Fruit fly (Drosophila melanogaster) whole organism, embryonic: Measurements from ENCODE around the gene Hat1.

ENCODE experiments used
- Aef1 ChIP-seq: fragments of 200-800 bp; sonication (Bioruptor generic); IDR thresholded peaks from 3 replicates; pipeline ENCODE4 v1.3.6; 2022; ENCODE audit warnings: missing biosample characterization, missing genetic modification characterization
- Atf6 ChIP-seq: fragments of 200-800 bp; sonication (Bioruptor generic); IDR thresholded peaks from 2 replicates; pipeline ENCODE4 v1.3.6; 2022; ENCODE audit warnings: missing biosample characterization, missing genetic modification characterization
- Bgb ChIP-seq: fragments of 200-800 bp; sonication (Bioruptor generic); IDR thresholded peaks from 2 replicates; pipeline ENCODE4 v1.3.6; 2022; ENCODE audit warnings: missing biosample characterization, missing genetic modification characterization; ENCODE audit not compliant: partially characterized antibody
- CG15696 ChIP-seq: fragments of 200-800 bp; sonication (Bioruptor generic); optimal IDR thresholded peaks from 2 replicates; lab custom pipeline; 2019; ENCODE audit warnings: missing biosample characterization, mild to moderate bottlenecking, missing genetic modification characterization, moderate library complexity
- CG16813 ChIP-seq: fragments of 200-800 bp; sonication (Bioruptor generic); IDR thresholded peaks from 3 replicates; pipeline ENCODE4 v1.3.6; 2022; ENCODE audit warnings: missing biosample characterization, missing genetic modification characterization; ENCODE audit not compliant: partially characterized antibody
- CG18599 ChIP-seq: fragments of 200-800 bp; sonication (Bioruptor generic); optimal IDR thresholded peaks from 3 replicates; lab custom pipeline; 2017; ENCODE audit warnings: missing biosample characterization, missing genetic modification characterization, mild to moderate bottlenecking, moderate library complexity, missing genetic modification reagents
- CG6765 ChIP-seq: fragments of 200-800 bp; sonication (Bioruptor generic); optimal IDR thresholded peaks from 3 replicates; lab custom pipeline; 2017; ENCODE audit warnings: missing biosample characterization, mild to moderate bottlenecking, missing genetic modification characterization
- CG8290 ChIP-seq, 3 experiments: fragments of 200-800 bp; sonication (Bioruptor generic); optimal IDR thresholded peaks; 2 replicates each; lab custom pipeline; 2016 to 2019; ENCODE audit warnings: missing biosample characterization in 3 of 3, missing genetic modification characterization in 3 of 3, mild to moderate bottlenecking in 2 of 3, moderate library complexity in 1 of 3
- CG8359 ChIP-seq: fragments of 200-800 bp; sonication (Bioruptor generic); optimal IDR thresholded peaks from 2 replicates; lab custom pipeline; 2017; ENCODE audit warnings: missing biosample characterization, mild to moderate bottlenecking, missing genetic modification characterization, borderline replicate concordance
- CG9215 ChIP-seq: fragments of 200-800 bp; sonication (Bioruptor generic); IDR thresholded peaks from 2 replicates; pipeline ENCODE4 v1.3.6; 2022; ENCODE audit warnings: missing biosample characterization, missing genetic modification characterization
- CG9727 ChIP-seq: fragments of 200-800 bp; sonication (Bioruptor generic); optimal IDR thresholded peaks from 3 replicates; lab custom pipeline; 2017; ENCODE audit warnings: missing biosample characterization, mild to moderate bottlenecking, missing genetic modification characterization
- CoRest ChIP-seq: fragments of 200-800 bp; sonication (Bioruptor generic); optimal IDR thresholded peaks from 3 replicates; lab custom pipeline; 2018; ENCODE audit warnings: missing biosample characterization, mild to moderate bottlenecking, missing genetic modification characterization, moderate library complexity
- Doc2 ChIP-seq: fragments of 200-800 bp; sonication (Bioruptor generic); IDR thresholded peaks from 2 replicates; pipeline ENCODE4 v1.3.6; 2022; ENCODE audit warnings: missing biosample characterization, missing genetic modification characterization
- E2f2 ChIP-seq: fragments of 200-800 bp; sonication (Bioruptor generic); IDR thresholded peaks from 2 replicates; pipeline ENCODE4 v1.3.6; 2022; ENCODE audit warnings: missing biosample characterization, missing genetic modification characterization
- Ets65A ChIP-seq: fragments of 200-800 bp; sonication (Bioruptor generic); peaks from one replicate; lab custom pipeline; 2016; ENCODE audit warnings: missing biosample characterization, missing genetic modification characterization
- HLH4C ChIP-seq: fragments of 200-800 bp; sonication (Bioruptor generic); IDR thresholded peaks from 3 replicates; pipeline ENCODE4 v1.3.6; 2022; ENCODE audit warnings: missing biosample characterization, missing genetic modification characterization; ENCODE audit not compliant: partially characterized antibody
- Hr51 ChIP-seq, 2 experiments: fragments of 200-800 bp; sonication (Bioruptor generic); optimal IDR thresholded peaks; 2 replicates in 1 of 2; 3 replicates in 1 of 2; lab custom pipeline; 2016 to 2018; ENCODE audit warnings: missing biosample characterization in 2 of 2, missing genetic modification characterization in 2 of 2, mild to moderate bottlenecking in 1 of 2, moderate library complexity in 1 of 2
- Mad ChIP-seq: fragments of 200-800 bp; sonication (Bioruptor generic); optimal IDR thresholded peaks from 2 replicates; lab custom pipeline; 2016; ENCODE audit warnings: missing biosample characterization, missing genetic modification characterization
- Med ChIP-seq: fragments of 200-800 bp; sonication (Bioruptor generic); peaks from one replicate; lab custom pipeline; 2016; ENCODE audit warnings: missing biosample characterization, missing genetic modification characterization, mild to moderate bottlenecking, inconsistent platforms, moderate library complexity
- Mrtf ChIP-seq: fragments of 200-800 bp; sonication (Bioruptor generic); IDR thresholded peaks from 3 replicates; pipeline ENCODE4 v1.3.6; 2022; ENCODE audit warnings: missing biosample characterization, missing genetic modification characterization
- Nf-YB ChIP-seq: fragments of 200-800 bp; sonication (Bioruptor generic); optimal IDR thresholded peaks from 3 replicates; lab custom pipeline; 2019; ENCODE audit warnings: missing biosample characterization, mild to moderate bottlenecking, missing genetic modification characterization, moderate library complexity
- NfI ChIP-seq: fragments of 200-800 bp; sonication (Bioruptor generic); optimal IDR thresholded peaks from 3 replicates; lab custom pipeline; 2018; ENCODE audit warnings: missing biosample characterization, mild to moderate bottlenecking, missing genetic modification characterization, moderate library complexity
- bab2 ChIP-seq: fragments of 200-800 bp; sonication (Bioruptor generic); optimal IDR thresholded peaks from 2 replicates; lab custom pipeline; 2016; ENCODE audit warnings: missing biosample characterization, missing genetic modification characterization
- bbx ChIP-seq: fragments of 200-800 bp; sonication (Bioruptor generic); IDR thresholded peaks from 2 replicates; pipeline ENCODE4 v1.3.6; 2022; ENCODE audit warnings: missing biosample characterization, missing genetic modification characterization; ENCODE audit not compliant: partially characterized antibody
- exex ChIP-seq: fragments of 200-800 bp; sonication (Bioruptor generic); optimal IDR thresholded peaks from 4 replicates; lab custom pipeline; 2018; ENCODE audit warnings: missing biosample characterization, mild to moderate bottlenecking, missing genetic modification characterization, moderate library complexity
- grn ChIP-seq: fragments of 200-800 bp; sonication (Bioruptor generic); optimal IDR thresholded peaks from 3 replicates; lab custom pipeline; 2017; ENCODE audit warnings: missing biosample characterization, missing genetic modification characterization
- inv ChIP-seq: fragments of 200-800 bp; sonication (Bioruptor generic); IDR thresholded peaks from 2 replicates; pipeline ENCODE4 v1.3.6; 2022; ENCODE audit warnings: missing biosample characterization, missing genetic modification characterization; ENCODE audit not compliant: partially characterized antibody
- lab ChIP-seq: fragments of 200-800 bp; sonication (Bioruptor generic); optimal IDR thresholded peaks from 3 replicates; lab custom pipeline; 2017; ENCODE audit warnings: missing biosample characterization, missing genetic modification characterization, mild to moderate bottlenecking, moderate library complexity, missing genetic modification reagents
- mirr ChIP-seq: fragments of 200-800 bp; sonication (Bioruptor generic); optimal IDR thresholded peaks from 3 replicates; lab custom pipeline; 2018; ENCODE audit warnings: missing biosample characterization, mild to moderate bottlenecking, missing genetic modification characterization
- pita ChIP-seq: fragments of 200-800 bp; sonication (Bioruptor generic); optimal IDR thresholded peaks from 2 replicates; lab custom pipeline; 2017; ENCODE audit warnings: missing biosample characterization, mild to moderate bottlenecking, missing genetic modification characterization
- sens ChIP-seq: fragments of 200-800 bp; sonication (Bioruptor generic); peaks from one replicate; lab custom pipeline; 2016; ENCODE audit warnings: missing biosample characterization, missing genetic modification characterization
- sob ChIP-seq: fragments of 200-800 bp; sonication (Bioruptor generic); IDR thresholded peaks from 2 replicates; pipeline ENCODE4 v1.3.6; 2022; ENCODE audit warnings: missing biosample characterization, missing genetic modification characterization
- sug ChIP-seq: fragments of 200-800 bp; optimal IDR thresholded peaks from 2 replicates; lab custom pipeline; 2019; ENCODE audit warnings: missing biosample characterization, mild to moderate bottlenecking, missing genetic modification characterization, moderate library complexity
- tll ChIP-seq, 2 experiments: fragments of 200-800 bp in 1 of 2; fragments of >200 bp in 1 of 2; sonication (Bioruptor generic) in 1 of 2; optimal IDR thresholded peaks; 2 replicates each; lab custom pipeline; 2017 to 2019; ENCODE audit warnings: missing biosample characterization in 2 of 2, missing genetic modification characterization in 2 of 2, mild to moderate bottlenecking in 1 of 2, moderate library complexity in 1 of 2
- ttk ChIP-seq: fragments of 200-800 bp; sonication (Bioruptor generic); IDR thresholded peaks from 2 replicates; pipeline ENCODE4 v2.1.2; 2022; ENCODE audit warnings: missing biosample characterization, missing genetic modification characterization

Gene Hat1

DNA sequence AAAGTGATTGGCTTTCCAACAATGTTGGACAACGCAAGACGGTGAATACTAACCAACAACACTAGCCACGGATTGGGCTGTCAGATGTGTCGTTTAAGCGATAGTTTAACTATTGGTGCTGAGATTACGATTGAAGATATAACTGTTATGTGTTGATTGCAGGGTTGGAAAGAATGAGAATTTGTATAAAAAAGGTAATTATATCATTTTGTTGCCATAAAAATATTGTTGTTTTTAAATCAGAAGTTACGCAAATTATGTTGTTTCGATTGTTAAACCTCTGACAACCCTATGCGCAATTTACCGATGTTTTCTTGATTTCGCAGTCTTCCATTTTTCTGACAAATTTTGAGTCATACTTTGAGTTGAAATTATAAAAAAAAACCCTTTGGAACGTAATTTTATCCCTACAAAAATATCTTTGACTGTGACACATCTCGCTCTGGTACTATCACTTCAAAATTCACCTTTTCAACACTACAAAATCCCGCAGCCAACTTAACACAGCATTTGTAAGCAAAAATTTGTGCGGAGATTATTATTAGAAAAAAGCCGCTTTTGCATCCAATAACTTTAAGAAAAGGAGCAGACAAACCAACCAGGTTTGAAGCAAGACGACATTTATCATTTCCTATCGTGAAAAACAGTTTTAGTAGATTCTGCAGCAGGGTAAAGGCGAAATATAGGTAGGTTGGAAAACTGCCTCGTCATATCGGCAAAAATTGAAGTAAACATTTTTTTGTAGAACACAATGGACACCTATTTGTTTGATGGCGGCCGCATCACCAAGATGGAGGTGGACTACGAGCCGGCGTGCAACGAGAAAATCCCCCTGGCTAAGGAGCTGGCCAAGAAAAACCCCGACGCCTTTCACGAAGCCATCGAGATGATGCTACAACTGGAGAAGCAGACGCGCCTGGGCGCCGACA is at the start of gene Hat1, which contains the start of gene Rpn5 (continued):
- peak; percentile 65 for TF ChIP-seq bbx (GFP tag; lab: Robert Waterston, UW)
- TF ChIP-seq tll (GFP tag; optimal IDR thresholded peaks at IDR 0.05; lab: Kevin White, UChicago) = peak; percentile 59 to 78
- peak; percentile 78 for TF ChIP-seq CG16813 (GFP tag; lab: Robert Waterston, UW)
- TF ChIP-seq CG9215 (GFP tag; lab: Robert Waterston, UW) = peak; percentile 79
- peak; percentile 86 for TF ChIP-seq CoRest (tag; lab: Kevin White, UChicago)
- TF ChIP-seq Doc2 = no peak

DNA sequence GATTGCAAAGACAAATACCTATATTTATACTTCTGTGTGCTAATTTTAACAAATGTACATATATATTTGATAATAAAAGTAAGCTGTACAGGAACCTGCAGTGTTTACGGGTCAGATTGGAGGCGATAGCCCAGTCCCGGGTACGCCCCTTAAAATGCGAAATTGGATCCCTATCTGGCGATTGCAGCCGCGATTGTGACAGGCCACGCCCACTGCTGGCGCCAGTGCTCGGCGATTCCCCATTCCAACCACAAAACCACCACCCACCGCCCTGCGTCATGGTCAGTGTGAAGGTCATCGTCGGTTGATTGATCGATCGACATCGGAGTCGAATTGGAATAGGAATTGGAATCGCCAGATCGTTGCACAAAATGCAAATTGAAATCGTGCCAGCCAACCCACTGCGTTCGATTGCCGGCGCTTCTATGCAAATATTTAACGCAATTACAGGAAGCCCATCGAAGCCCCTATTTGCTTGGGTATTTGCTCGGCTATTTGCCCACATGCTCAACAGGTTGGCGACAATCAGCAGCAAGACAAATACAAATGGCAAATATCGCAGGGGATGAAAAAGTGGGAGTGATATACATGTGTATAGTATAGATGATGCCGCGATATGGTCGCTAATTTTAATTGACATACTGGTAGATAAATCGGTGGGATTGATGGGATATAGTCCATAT is 49.6 kb upstream of the Hat1 start:
- TF ChIP-seq ttk (GFP tag; lab: Robert Waterston, UW) (no peak), bab2 (peak; percentile 20), Mrtf (GFP tag; lab: Robert Waterston, UW) (0 out of 3 replicates have a peak, but pooled peaks have one; percentile 33), Med (GFP tag; lab: Kevin White, UChicago) (peak; percentile 38), NfI (no peak), Hr51 (GFP tag; optimal IDR thresholded peaks at IDR 0.05; lab: Kevin White, UChicago) (no peak), mirr (GFP tag; lab: Kevin White, UChicago) (no peak), Aef1 (0 out of 3 replicates have a peak, but pooled peaks have one; percentile 17), inv (GFP tag; lab: Robert Waterston, UW) (no peak), CG8290 (GFP tag; optimal IDR thresholded peaks at IDR 0.05; lab: Kevin White, UChicago) (no peak), CG8290 (tag; optimal IDR thresholded peaks at IDR 0.05; lab: Kevin White, UChicago) (peak in 1 of 2 experiments; percentile 16), sob (0 out of 2 replicates have a peak, but pooled peaks have one; percentile 30), CG15696 (no peak), CG9727 (GFP tag; lab: Kevin White, UChicago) (peak; percentile 3), CG18599 (GFP tag; lab: Kevin White, UChicago) (peak; percentile 5), Ets65A (GFP tag; lab: Kevin White, UChicago) (peak; percentile 9), Bgb (no peak), Atf6 (GFP tag; lab: Robert Waterston, UW) (no peak), sens (GFP tag; lab: Kevin White, UChicago) (peak; percentile 69), pita (GFP tag; lab: Kevin White, UChicago) (no peak), CG6765 (GFP tag; lab: Kevin White, UChicago) (no peak), lab (peak; percentile 22)

DNA sequence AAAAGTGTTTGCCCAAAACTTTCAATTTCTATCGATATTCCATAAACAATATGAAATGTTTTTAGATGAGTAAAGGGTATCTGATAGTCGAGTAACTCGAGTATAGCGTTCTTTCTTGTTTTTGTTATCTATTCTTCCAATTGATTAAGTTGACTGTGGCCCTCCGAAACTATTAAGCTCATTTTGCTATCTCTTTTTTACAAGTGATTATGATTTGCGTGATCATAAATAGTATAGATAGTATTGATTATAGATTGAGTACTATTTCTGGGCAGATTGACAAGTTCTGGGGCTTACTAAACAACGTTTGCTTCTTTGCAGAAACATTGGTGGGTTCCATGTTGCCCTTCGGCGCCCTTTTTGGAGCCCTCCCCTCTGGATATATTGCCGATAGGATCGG is 47.4 kb upstream of the Hat1 start:
- peak; percentile 2 for TF ChIP-seq sug (tag; lab: Kevin White, UChicago)
- peak; percentile 68 for TF ChIP-seq mirr (GFP tag; lab: Kevin White, UChicago)
- TF ChIP-seq HLH4C (GFP tag; lab: Robert Waterston, UW) = peak; percentile 50; the same call in 2 of the 3 replicates
- TF ChIP-seq CG8359 (GFP tag; lab: Kevin White, UChicago) = no peak
- TF ChIP-seq grn (GFP tag; lab: Kevin White, UChicago) = peak; percentile 49
- no peak for TF ChIP-seq E2f2
- peak; percentile 84 for TF ChIP-seq exex
- no peak for TF ChIP-seq Nf-YB (GFP tag; lab: Kevin White, UChicago)
- no peak for TF ChIP-seq Mad (GFP tag; lab: Kevin White, UChicago)
- TF ChIP-seq, all 482 proteins: peak for 5
